Worm (Caenorhabditis elegans) whole organism, late embryonic: ENCODE data around the gene otpl-3.

Experiments
- F13H6.1 ChIP-seq: sonication (generic microtip); optimal IDR thresholded peaks from 2 replicates; lab custom pipeline; 2016; ENCODE audit warnings: missing genetic modification characterization, missing compliant biosample characterization
- ama-1 ChIP-seq: fragments of 150-350 bp; optimal IDR thresholded peaks from 2 replicates; lab custom pipeline; 2014
- fkh-10 ChIP-seq: fragments of 150-350 bp; optimal IDR thresholded peaks from 2 replicates; lab custom pipeline; 2014; ENCODE audit warnings: missing biosample characterization, missing genetic modification reagents, missing genetic modification characterization
- fkh-6 ChIP-seq: sonication (generic microtip); optimal IDR thresholded peaks from 2 replicates; lab custom pipeline; 2016; ENCODE audit warnings: missing genetic modification characterization, missing compliant biosample characterization
- hlh-13 ChIP-seq: fragments of 200-800 bp; sonication (Bioruptor generic); optimal IDR thresholded peaks from 2 replicates; lab custom pipeline; 2018; ENCODE audit warnings: mild to moderate bottlenecking, missing genetic modification characterization, missing compliant biosample characterization
- hlh-8 ChIP-seq: sonication (generic microtip); optimal IDR thresholded peaks from 2 replicates; lab custom pipeline; 2016; ENCODE audit warnings: missing genotype, missing genetic modification characterization, missing compliant biosample characterization
- nfya-1 ChIP-seq: sonication (generic microtip); optimal IDR thresholded peaks from 2 replicates; lab custom pipeline; 2017; ENCODE audit warnings: missing genetic modification characterization, mild to moderate bottlenecking, missing compliant biosample characterization, antibody characterized with exemption, moderate library complexity
- pha-2 ChIP-seq: sonication (generic microtip); optimal IDR thresholded peaks from 2 replicates; lab custom pipeline; 2017; ENCODE audit warnings: mild to moderate bottlenecking, missing genetic modification characterization, missing compliant biosample characterization
- pqm-1 ChIP-seq: sonication (generic microtip); optimal IDR thresholded peaks from 2 replicates; lab custom pipeline; 2016; ENCODE audit warnings: missing genetic modification characterization, missing compliant biosample characterization
- rnt-1 ChIP-seq: sonication (generic microtip); optimal IDR thresholded peaks from 2 replicates; lab custom pipeline; 2016; ENCODE audit warnings: missing genetic modification characterization, missing compliant biosample characterization
- tbx-2 ChIP-seq: sonication (generic microtip); optimal IDR thresholded peaks from 2 replicates; lab custom pipeline; 2016; ENCODE audit warnings: missing genetic modification characterization, missing compliant biosample characterization
- unc-86 ChIP-seq: sonication (generic microtip); optimal IDR thresholded peaks from 2 replicates; lab custom pipeline; 2016; ENCODE audit warnings: missing genetic modification characterization, missing compliant biosample characterization

ce11 chrX:6877436-6877835 lies 47.1 kb downstream of the otpl-3 start, which contains the start of gene col-173:
- no peak for TF ChIP-seq nfya-1 (tag; lab: Kevin White, UChicago)
- no peak for TF ChIP-seq pqm-1
- TF ChIP-seq pha-2 (tag; lab: Kevin White, UChicago) = no peak
- no peak for TF ChIP-seq ama-1 (lab: Kevin White, UChicago)
- no peak for TF ChIP-seq fkh-6 (tag; lab: Kevin White, UChicago)
- no peak for TF ChIP-seq rnt-1 (tag; lab: Kevin White, UChicago)
- TF ChIP-seq unc-86 = no peak
- TF ChIP-seq fkh-10 (GFP tag; lab: Kevin White, UChicago) = no peak
- no peak for TF ChIP-seq hlh-13 (GFP tag; lab: Kevin White, UChicago)
- no peak for TF ChIP-seq tbx-2
- no peak for TF ChIP-seq hlh-8 (tag; lab: Kevin White, UChicago)
- TF ChIP-seq F13H6.1 (tag; lab: Kevin White, UChicago) = no peak
